Worm (Caenorhabditis elegans) whole organism, late embryonic: ENCODE data around the gene C47G2.3.

Experiments used
- T23F11.4 ChIP-seq: fragments of 200-800 bp; sonication (Bioruptor generic); optimal IDR thresholded peaks from 2 replicates; lab custom pipeline; 2018; ENCODE audit warnings: mild to moderate bottlenecking, missing genetic modification characterization, missing compliant biosample characterization
- ceh-14 ChIP-seq: sonication (generic microtip); optimal IDR thresholded peaks from 2 replicates; lab custom pipeline; 2016; ENCODE audit warnings: missing genotype, missing genetic modification characterization, missing compliant biosample characterization
- dmd-4 ChIP-seq: sonication (generic microtip); optimal IDR thresholded peaks from 2 replicates; lab custom pipeline; 2016; ENCODE audit warnings: borderline replicate concordance, missing genetic modification characterization, missing compliant biosample characterization
- fkh-10 ChIP-seq: fragments of 150-350 bp; optimal IDR thresholded peaks from 2 replicates; lab custom pipeline; 2014; ENCODE audit warnings: missing biosample characterization, missing genetic modification reagents, missing genetic modification characterization
- gmeb-2 ChIP-seq: sonication (generic microtip); optimal IDR thresholded peaks from 2 replicates; lab custom pipeline; 2016; ENCODE audit warnings: missing genetic modification characterization, inconsistent platforms, missing compliant biosample characterization
- pax-1 ChIP-seq: fragments of 150-350 bp; optimal IDR thresholded peaks from 2 replicates; lab custom pipeline; 2014; ENCODE audit warnings: missing biosample characterization, missing genetic modification characterization
- pha-4 ChIP-seq: fragments of 150-350 bp; optimal IDR thresholded peaks from 2 replicates; lab custom pipeline; 2018; ENCODE audit warnings: missing biosample characterization, missing genetic modification reagents, missing genetic modification characterization
- tbx-2 ChIP-seq: sonication (generic microtip); optimal IDR thresholded peaks from 2 replicates; lab custom pipeline; 2016; ENCODE audit warnings: missing genetic modification characterization, missing compliant biosample characterization
- ztf-16 ChIP-seq: sonication (generic microtip); optimal IDR thresholded peaks from 2 replicates; lab custom pipeline; 2017; ENCODE audit warnings: missing genetic modification characterization, missing compliant biosample characterization

ce11 chrII:11337497-11338040 lies 47.6 kb upstream of the C47G2.3 start, which contains the start of gene sqt-1:
- TF ChIP-seq ceh-14 = no peak
- TF ChIP-seq T23F11.4 (GFP tag; lab: Kevin White, UChicago) = no peak
- TF ChIP-seq gmeb-2 = no peak
- TF ChIP-seq dmd-4 = no peak
- no peak for TF ChIP-seq pha-4
- no peak for TF ChIP-seq pax-1 (tag; lab: Kevin White, UChicago)
- no peak for TF ChIP-seq ztf-16 (tag; lab: Kevin White, UChicago)
- TF ChIP-seq fkh-10 = no peak
- no peak for TF ChIP-seq tbx-2 (tag; lab: Kevin White, UChicago)
